Worm (Caenorhabditis elegans) whole organism, L3 larva: ENCODE data around the gene F42H10.2.

Source experiments
- ceh-82 ChIP-seq: fragments of 150-350 bp; optimal IDR thresholded peaks from 2 replicates; lab custom pipeline; 2014; ENCODE audit warnings: missing biosample characterization, missing genetic modification characterization
- elt-2 ChIP-seq: sonication (generic microtip); optimal IDR thresholded peaks from 2 replicates; lab custom pipeline; 2016; ENCODE audit warnings: missing genetic modification reagents, mild to moderate bottlenecking, missing genetic modification characterization, missing compliant biosample characterization
- fkh-10 ChIP-seq: sonication (generic microtip); optimal IDR thresholded peaks from 2 replicates; lab custom pipeline; 2017; ENCODE audit warnings: missing biosample characterization, missing genetic modification reagents, missing genetic modification characterization
- zag-1 ChIP-seq: fragments of 150-350 bp; optimal IDR thresholded peaks from 2 replicates; lab custom pipeline; 2014; ENCODE audit warnings: missing biosample characterization, missing genetic modification characterization

DNA sequence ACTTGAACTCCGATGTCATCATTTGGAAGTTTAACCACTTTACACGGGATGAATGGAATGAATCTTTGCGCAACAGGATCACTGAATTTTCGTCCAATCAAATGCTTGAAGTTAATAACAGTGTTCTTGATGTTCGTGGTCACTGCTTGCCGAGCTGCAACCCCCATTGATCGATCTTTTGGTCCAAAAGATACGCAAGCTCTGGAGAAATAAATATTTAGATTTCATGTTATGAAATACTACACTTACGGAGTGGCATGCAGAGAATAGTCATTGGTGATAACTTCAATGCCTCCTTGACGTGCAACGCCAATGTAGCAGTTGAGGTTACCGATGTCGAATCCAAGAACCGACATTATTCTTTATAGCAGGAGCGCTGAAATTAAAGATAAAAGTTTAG is 43.9 kb upstream of the F42H10.2 start, which contains the start of gene hsp-110:
- TF ChIP-seq zag-1 (no peak), elt-2 (tag; lab: Kevin White, UChicago) (no peak), fkh-10 (no peak), ceh-82 (tag; lab: Kevin White, UChicago) (no peak)
